Fruit fly (Drosophila melanogaster): ENCODE data around the gene lab.

DNA sequence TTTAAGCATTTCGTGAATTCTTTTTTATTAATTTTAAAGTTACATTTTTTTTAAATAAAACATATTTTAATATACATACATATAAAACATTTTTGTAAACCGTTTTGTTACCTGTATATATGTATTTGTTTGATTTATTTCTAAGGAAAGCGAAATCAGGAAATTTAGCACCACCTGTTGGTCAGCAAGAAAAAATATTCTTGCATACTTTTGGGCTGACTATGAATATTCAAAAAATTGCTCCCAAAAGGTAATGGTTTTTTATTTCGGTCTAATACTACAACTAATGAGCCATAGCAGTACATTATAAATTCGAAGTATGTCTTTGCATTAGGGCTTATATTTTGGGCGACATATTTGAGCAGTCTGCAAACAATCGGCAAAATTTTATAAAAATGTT is 5.3 kb upstream of the lab start:
- TF ChIP-seq pdm3 (GFP tag; optimal IDR thresholded peaks at IDR 0.05) = no peak
- TF ChIP-seq Gug (GFP tag; IDR thresholded peaks at IDR 0.05) = no peak
- no peak for TF ChIP-seq ss (GFP tag; optimal IDR thresholded peaks at IDR 0.05)
